Worm (Caenorhabditis elegans) whole organism, early embryonic: ENCODE measurements around the gene tbce-1.

Source experiments
- B0310.2 ChIP-seq: sonication (generic microtip); optimal IDR thresholded peaks from 2 replicates; lab custom pipeline; 2016; ENCODE audit warnings: mild to moderate bottlenecking, missing genetic modification characterization, missing compliant biosample characterization
- F13C5.2 ChIP-seq: sonication (generic microtip); optimal IDR thresholded peaks from 2 replicates; lab custom pipeline; 2017; ENCODE audit warnings: mild to moderate bottlenecking, missing genetic modification characterization, inconsistent platforms, missing compliant biosample characterization
- ama-1 ChIP-seq: fragments of 150-350 bp; optimal IDR thresholded peaks from 2 replicates; lab custom pipeline; 2014
- ceh-36 ChIP-seq: sonication (generic microtip); optimal IDR thresholded peaks from 2 replicates; lab custom pipeline; 2016; ENCODE audit warnings: missing genetic modification characterization, inconsistent platforms, missing compliant biosample characterization
- ets-7 ChIP-seq: sonication (generic microtip); optimal IDR thresholded peaks from 2 replicates; lab custom pipeline; 2016; ENCODE audit warnings: missing genotype, missing genetic modification characterization, missing compliant biosample characterization
- hmbx-1 ChIP-seq: sonication (generic microtip); optimal IDR thresholded peaks from 2 replicates; lab custom pipeline; 2016; ENCODE audit warnings: mild to moderate bottlenecking, missing genetic modification characterization, missing compliant biosample characterization
- hmg-4 ChIP-seq: fragments of 200-800 bp; sonication (Bioruptor generic); optimal IDR thresholded peaks from 2 replicates; lab custom pipeline; 2018; ENCODE audit warnings: mild to moderate bottlenecking, missing genetic modification characterization, missing compliant biosample characterization
- hnd-1 ChIP-seq: sonication (generic microtip); optimal IDR thresholded peaks from 2 replicates; lab custom pipeline; 2016; ENCODE audit warnings: missing genetic modification characterization, missing compliant biosample characterization
- pes-1 ChIP-seq: fragments of 200-800 bp; sonication (Bioruptor generic); IDR thresholded peaks from 2 replicates; pipeline ENCODE4 v1.3.6; 2022; ENCODE audit warnings: missing genetic modification reagents, missing genetic modification characterization, missing compliant biosample characterization
- sea-1 ChIP-seq: fragments of 200-800 bp; sonication (Bioruptor generic); conservative IDR thresholded peaks from 2 replicates; pipeline ENCODE4 v1.3.6; 2022; ENCODE audit warnings: missing genetic modification characterization, missing compliant biosample characterization
- tbx-11 ChIP-seq: fragments of 200-800 bp; sonication (Bioruptor generic); IDR thresholded peaks from 2 replicates; pipeline ENCODE4 v1.3.6; 2022; ENCODE audit warnings: missing genetic modification characterization, missing compliant biosample characterization
- tra-4 ChIP-seq: sonication (generic microtip); optimal IDR thresholded peaks from 2 replicates; lab custom pipeline; 2017; ENCODE audit warnings: missing genetic modification characterization, missing compliant biosample characterization

DNA sequence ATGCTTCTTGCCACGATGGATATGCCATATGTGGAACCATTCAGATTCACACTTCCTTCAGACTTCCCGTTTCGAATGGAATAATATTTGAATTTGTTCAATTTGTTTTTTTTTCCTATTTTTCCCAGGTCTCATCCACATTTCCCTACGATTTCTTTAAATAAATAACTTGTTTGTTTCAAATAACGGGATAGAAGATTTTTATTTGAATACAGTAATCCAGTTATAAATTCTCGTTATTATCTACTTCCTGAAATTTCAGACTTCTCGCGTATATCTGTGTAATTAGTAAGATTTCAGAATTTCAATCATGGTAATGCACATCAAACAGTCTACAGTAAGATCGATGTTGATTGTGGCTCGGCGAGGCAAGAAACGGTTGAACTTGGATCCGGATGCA, 6.0 kb downstream of the tbce-1 start, which contains the start of gene F35H10.5:
- no peak for TF ChIP-seq ama-1 (lab: Kevin White, UChicago)
- TF ChIP-seq hmg-4 (GFP tag; lab: Kevin White, UChicago), result no peak
- no peak for TF ChIP-seq F13C5.2 (tag; lab: Kevin White, UChicago)
- no peak for TF ChIP-seq hmbx-1
- TF ChIP-seq B0310.2 (tag; lab: Kevin White, UChicago), result no peak
- TF ChIP-seq hnd-1 (tag; lab: Kevin White, UChicago), result no peak
- TF ChIP-seq tra-4, result no peak
- TF ChIP-seq tbx-11 (GFP tag; lab: Robert Waterston, UW), result no peak
- TF ChIP-seq ceh-36 (tag; lab: Kevin White, UChicago), result no peak
- TF ChIP-seq sea-1 (GFP tag; lab: Robert Waterston, UW), result no peak
- no peak for TF ChIP-seq pes-1 (GFP tag; lab: Robert Waterston, UW)
- TF ChIP-seq ets-7 (tag; lab: Kevin White, UChicago), result no peak
